Worm (Caenorhabditis elegans) whole organism, young adult: Measurements from ENCODE around the gene acly-2.

ENCODE experiments used
- repo-1 ChIP-seq: sonication (generic microtip); optimal IDR thresholded peaks from 2 replicates; lab custom pipeline; 2017; ENCODE audit warnings: mild to moderate bottlenecking, missing genetic modification characterization, missing compliant biosample characterization
- sea-2 ChIP-seq: fragments of 200-800 bp; sonication (Bioruptor generic); IDR thresholded peaks from 2 replicates; pipeline ENCODE4 v1.3.6; 2022; ENCODE audit warnings: missing genetic modification characterization, missing compliant biosample characterization

- TF ChIP-seq sea-2 (GFP tag; lab: Robert Waterston, UW) (no peak), repo-1 (no peak)
These were observed 32.3 kb upstream of the acly-2 start for ce11 chrV:13083751-13084672.
